Worm (Caenorhabditis elegans) whole organism, L2 larva: ENCODE data around the gene mel-46.
"Not testable (repeated sequence)": the region's sequence is repeated elsewhere in the genome, so short reads cannot be mapped to it uniquely, and the experiment has no call there.

ENCODE experiments used
- C34F6.9 ChIP-seq: fragments of 150-350 bp; optimal IDR thresholded peaks from 2 replicates; lab custom pipeline; 2014; ENCODE audit warnings: missing biosample characterization, missing genetic modification characterization
- F13H6.1 ChIP-seq: sonication (generic microtip); optimal IDR thresholded peaks from 2 replicates; lab custom pipeline; 2016; ENCODE audit warnings: missing genetic modification characterization, missing compliant biosample characterization
- alr-1 ChIP-seq: fragments of 150-350 bp; optimal IDR thresholded peaks from 2 replicates; lab custom pipeline; 2014; ENCODE audit warnings: missing biosample characterization, missing genetic modification characterization
- aly-2 ChIP-seq: fragments of 150-350 bp; optimal IDR thresholded peaks from 2 replicates; lab custom pipeline; 2014; ENCODE audit warnings: missing biosample characterization, missing genetic modification characterization
- ama-1 ChIP-seq: fragments of 150-350 bp; optimal IDR thresholded peaks from 2 replicates; lab custom pipeline; 2018; ENCODE audit warnings: inconsistent platforms
- blmp-1 ChIP-seq: sonication (generic microtip); optimal IDR thresholded peaks from 2 replicates; lab custom pipeline; 2017; ENCODE audit warnings: missing genetic modification characterization, mild to moderate bottlenecking, missing compliant biosample characterization, antibody characterized with exemption, moderate library complexity; ENCODE audit not compliant: insufficient read depth
- ceh-16 ChIP-seq: fragments of 150-350 bp; optimal IDR thresholded peaks from 2 replicates; lab custom pipeline; 2014; ENCODE audit warnings: missing biosample characterization, missing genetic modification characterization
- crh-2 ChIP-seq: sonication (generic microtip); optimal IDR thresholded peaks from 2 replicates; lab custom pipeline; 2017; ENCODE audit warnings: missing biosample characterization, missing genetic modification characterization
- dmd-4 ChIP-seq: sonication (generic microtip); optimal IDR thresholded peaks from 2 replicates; lab custom pipeline; 2017; ENCODE audit warnings: missing biosample characterization, missing genetic modification characterization
- elt-1 ChIP-seq: fragments of 150-350 bp; optimal IDR thresholded peaks from 2 replicates; lab custom pipeline; 2014; ENCODE audit warnings: missing biosample characterization, missing genetic modification characterization
- elt-3 ChIP-seq: sonication (generic microtip); optimal IDR thresholded peaks from 2 replicates; lab custom pipeline; 2017; ENCODE audit warnings: missing biosample characterization, missing genetic modification characterization
- fos-1 ChIP-seq: fragments of 150-350 bp; optimal IDR thresholded peaks from 2 replicates; lab custom pipeline; 2014; ENCODE audit warnings: missing biosample characterization, missing genetic modification characterization
- gmeb-1 ChIP-seq: fragments of 150-350 bp; optimal IDR thresholded peaks from 2 replicates; lab custom pipeline; 2014; ENCODE audit warnings: missing biosample characterization, missing genetic modification characterization
- lin-11 ChIP-seq: fragments of 150-350 bp; sonication (generic microtip); optimal IDR thresholded peaks from 2 replicates; lab custom pipeline; 2014; ENCODE audit warnings: missing biosample characterization, missing genetic modification characterization, inconsistent platforms, mixed read lengths
- lin-13 ChIP-seq: fragments of 150-350 bp; optimal IDR thresholded peaks from 2 replicates; lab custom pipeline; 2014; ENCODE audit warnings: missing biosample characterization, missing genetic modification reagents, missing genetic modification characterization
- lin-39 ChIP-seq: fragments of 150-350 bp; optimal IDR thresholded peaks from 2 replicates; lab custom pipeline; 2014; ENCODE audit warnings: missing biosample characterization, missing genetic modification reagents, missing genetic modification characterization
- lsy-2 ChIP-seq, 2 experiments: fragments of 150-350 bp in 1 of 2; sonication (generic microtip) in 1 of 2; optimal IDR thresholded peaks; 2 replicates each; lab custom pipeline; 2014 to 2017; ENCODE audit warnings: missing biosample characterization in 2 of 2, missing genetic modification characterization in 2 of 2
- mdl-1 ChIP-seq, 2 experiments: fragments of 150-350 bp in 1 of 2; sonication (generic microtip) in 1 of 2; optimal IDR thresholded peaks; 2 replicates each; lab custom pipeline; 2017; ENCODE audit warnings: missing biosample characterization in 2 of 2, missing genetic modification characterization in 2 of 2
- nhr-10 ChIP-seq: sonication (generic microtip); optimal IDR thresholded peaks from 2 replicates; lab custom pipeline; 2017; ENCODE audit warnings: missing biosample characterization, missing genetic modification characterization
- nhr-11 ChIP-seq: fragments of 150-350 bp; optimal IDR thresholded peaks from 2 replicates; lab custom pipeline; 2014; ENCODE audit warnings: missing biosample characterization, missing genetic modification characterization
- nhr-12 ChIP-seq: fragments of 150-350 bp; optimal IDR thresholded peaks from 2 replicates; lab custom pipeline; 2014; ENCODE audit warnings: missing biosample characterization, missing genetic modification characterization
- nhr-129 ChIP-seq: fragments of 150-350 bp; optimal IDR thresholded peaks from 2 replicates; lab custom pipeline; 2014; ENCODE audit warnings: missing biosample characterization, missing genetic modification characterization
- nhr-21 ChIP-seq: fragments of 150-350 bp; optimal IDR thresholded peaks from 2 replicates; lab custom pipeline; 2014; ENCODE audit warnings: missing biosample characterization, missing genetic modification characterization
- nhr-25 ChIP-seq: fragments of 150-350 bp; sonication (generic microtip); optimal IDR thresholded peaks from 3 replicates; lab custom pipeline; 2014; ENCODE audit warnings: missing biosample characterization, missing genetic modification characterization
- nhr-6 ChIP-seq: fragments of 150-350 bp; optimal IDR thresholded peaks from 2 replicates; lab custom pipeline; 2014; ENCODE audit warnings: missing biosample characterization, missing genetic modification characterization
- nhr-77 ChIP-seq: fragments of 150-350 bp; optimal IDR thresholded peaks from 2 replicates; lab custom pipeline; 2014; ENCODE audit warnings: missing biosample characterization, missing genetic modification characterization
- sem-4 ChIP-seq: fragments of 150-350 bp; optimal IDR thresholded peaks from 2 replicates; lab custom pipeline; 2014; ENCODE audit warnings: missing biosample characterization, missing genetic modification reagents, missing genetic modification characterization
- skn-1 ChIP-seq: sonication (generic microtip); optimal IDR thresholded peaks from 2 replicates; lab custom pipeline; 2017; ENCODE audit warnings: missing biosample characterization, missing genetic modification characterization
- sma-3 ChIP-seq: sonication (generic microtip); optimal IDR thresholded peaks from 2 replicates; lab custom pipeline; 2016; ENCODE audit warnings: missing genetic modification reagents, missing genetic modification characterization, missing compliant biosample characterization
- snpc-4 ChIP-seq: fragments of 150-350 bp; optimal IDR thresholded peaks from 2 replicates; lab custom pipeline; 2014; ENCODE audit warnings: missing biosample characterization, missing genetic modification characterization
- unc-55 ChIP-seq: fragments of 150-350 bp; sonication (generic microtip); optimal IDR thresholded peaks from 3 replicates; lab custom pipeline; 2014; ENCODE audit warnings: missing biosample characterization, missing genetic modification reagents, missing genetic modification characterization
- zag-1 ChIP-seq: fragments of 150-350 bp; optimal IDR thresholded peaks from 2 replicates; lab custom pipeline; 2014; ENCODE audit warnings: missing biosample characterization, missing genetic modification characterization
- ztf-1 ChIP-seq: fragments of 200-800 bp; sonication (Bioruptor generic); conservative IDR thresholded peaks from 2 replicates; pipeline ENCODE4 v1.3.6; 2022; ENCODE audit warnings: missing genetic modification characterization, missing compliant biosample characterization
- ztf-11 ChIP-seq: sonication (generic microtip); optimal IDR thresholded peaks from 2 replicates; lab custom pipeline; 2017; ENCODE audit warnings: missing biosample characterization, missing genetic modification characterization

The mel-46 gene

DNA sequence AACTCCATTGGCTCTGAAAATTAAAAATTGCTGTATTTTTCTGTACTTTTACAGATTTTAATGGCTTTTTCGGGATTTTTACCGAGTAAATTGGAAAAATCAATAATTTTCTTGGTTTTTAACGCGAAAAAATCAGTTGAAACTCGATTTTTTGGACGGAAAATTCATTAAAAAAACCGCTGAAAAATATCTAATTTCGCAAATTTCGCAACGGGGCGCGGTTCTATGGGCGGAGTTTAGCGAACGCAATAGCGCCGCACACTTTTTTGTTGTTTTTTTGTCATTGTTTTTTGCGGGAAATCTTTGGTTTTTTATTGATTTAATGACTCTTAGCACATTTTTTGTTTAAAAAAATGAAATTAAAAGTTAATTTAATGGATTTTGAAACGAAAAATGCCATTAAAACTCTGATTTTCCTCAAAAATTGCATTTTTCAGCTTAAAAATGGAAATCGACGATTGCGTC lies at the start of gene mel-46, which contains the start of gene lsy-13:
Gene mel-46 (minus strand): TSS at position 51 of the 465 bp plus-strand sequence.
Gene lsy-13 (plus strand): TSS at position 440 of the 465 bp plus-strand sequence.
- no peak for TF ChIP-seq ceh-16
- TF ChIP-seq crh-2 (tag; lab: Kevin White, UChicago), result peak; percentile 13
- peak; percentile 15 for TF ChIP-seq lin-11
- TF ChIP-seq snpc-4 (tag; lab: Kevin White, UChicago), result no peak
- peak; percentile 38 for TF ChIP-seq gmeb-1 (tag; lab: Kevin White, UChicago)
- peak; percentile 23 for TF ChIP-seq sem-4
- TF ChIP-seq nhr-25 (tag; lab: Kevin White, UChicago), result peak; percentile 48
- TF ChIP-seq lsy-2 (tag; optimal IDR thresholded peaks at IDR 0.05; lab: Kevin White, UChicago), result peak; percentile 28 to 62
- peak; percentile 15 for TF ChIP-seq F13H6.1 (tag; lab: Kevin White, UChicago)
- TF ChIP-seq C34F6.9, result peak; percentile 62
- TF ChIP-seq nhr-129 (tag; lab: Kevin White, UChicago), result peak; percentile 35
- TF ChIP-seq sma-3 (GFP tag; lab: Kevin White, UChicago), result peak; percentile 43
- TF ChIP-seq nhr-10 (tag; lab: Kevin White, UChicago), result no peak
- no peak for TF ChIP-seq nhr-77
- peak; percentile 52 for TF ChIP-seq lin-13
- TF ChIP-seq fos-1 (tag; lab: Kevin White, UChicago), result no peak
- peak; percentile 77 for TF ChIP-seq unc-55 (GFP tag; lab: Kevin White, UChicago)
- no peak for TF ChIP-seq aly-2 (tag; lab: Kevin White, UChicago)

DNA sequence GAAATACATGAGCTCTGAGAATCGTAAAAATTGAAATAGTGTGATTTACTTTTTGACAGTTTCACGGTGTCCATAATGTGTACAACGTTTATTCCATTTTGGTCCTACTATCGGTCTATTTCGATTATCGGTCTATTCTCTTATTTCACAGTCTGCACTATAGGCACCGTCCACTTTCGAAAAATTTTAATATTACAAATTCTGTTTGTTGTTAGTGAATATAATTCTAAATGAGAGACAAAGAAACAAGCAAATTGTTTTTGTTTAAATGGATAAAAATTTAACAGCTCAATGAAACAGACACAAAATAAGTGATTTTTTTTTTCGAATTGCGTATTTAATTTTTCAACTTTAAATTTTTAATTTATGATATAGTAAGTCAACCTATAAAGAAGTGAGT lies 34.9 kb upstream of the mel-46 start:
- no peak for TF ChIP-seq nhr-25 (tag; lab: Kevin White, UChicago)
- no peak for TF ChIP-seq blmp-1
- TF ChIP-seq crh-2 (tag; lab: Kevin White, UChicago), result no peak
- TF ChIP-seq zag-1, result no peak
- TF ChIP-seq nhr-77, result no peak
- no peak for TF ChIP-seq unc-55 (GFP tag; lab: Kevin White, UChicago)
- no peak for TF ChIP-seq lin-39 (tag; lab: Kevin White, UChicago)
- no peak for TF ChIP-seq ama-1 (lab: Kevin White, UChicago)
- no peak for TF ChIP-seq nhr-11
- no peak for TF ChIP-seq nhr-6

DNA sequence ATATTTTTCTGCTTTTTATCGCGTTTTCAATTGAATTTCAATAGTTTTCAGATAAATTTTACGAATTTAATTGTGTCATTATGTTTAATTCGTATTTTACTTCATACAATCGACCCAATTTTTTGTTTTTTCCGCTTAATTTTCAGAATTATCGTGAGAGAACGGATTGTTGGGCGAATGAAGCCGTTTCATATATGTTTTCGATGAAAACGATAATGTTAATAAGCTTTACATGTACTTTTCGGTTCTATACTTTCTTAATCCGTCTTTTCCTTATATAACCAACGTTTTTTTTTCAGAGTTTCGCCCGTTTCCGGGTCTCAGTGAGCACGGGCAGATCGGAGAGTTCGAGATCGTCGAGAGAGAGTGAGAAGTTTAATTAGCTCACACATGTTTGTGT lies 32.0 kb upstream of the mel-46 start, which contains the start of gene T06A10.2:
Gene T06A10.2 (plus strand): TSS at position 301 of the 400 bp plus-strand sequence.
- not testable (repeated sequence) for TF ChIP-seq alr-1 (tag; lab: Kevin White, UChicago); nhr-12 (tag; lab: Kevin White, UChicago); nhr-11

DNA sequence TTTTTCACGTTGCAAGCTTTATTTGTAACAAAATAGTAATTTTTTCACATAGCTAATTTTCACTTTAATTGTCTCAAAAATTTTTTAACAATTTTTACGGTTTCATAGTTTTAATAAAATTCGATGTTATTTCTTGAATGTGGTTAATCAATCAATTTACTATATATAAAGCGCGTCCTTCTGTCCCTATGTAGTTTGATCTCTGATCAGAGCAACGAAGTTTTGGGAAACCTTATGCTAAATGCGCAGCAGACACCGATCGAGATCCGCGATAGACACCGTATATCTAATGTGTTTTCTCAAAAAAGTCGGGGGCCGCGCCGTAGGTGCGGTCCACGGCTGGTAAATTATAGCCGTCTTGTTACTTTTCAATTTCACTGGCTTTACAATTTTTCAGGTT lies 25.3 kb upstream of the mel-46 start:
- no peak for TF ChIP-seq sem-4
- TF ChIP-seq skn-1 (tag; lab: Kevin White, UChicago), result no peak
- TF ChIP-seq dmd-4 (tag; lab: Kevin White, UChicago), result no peak
- TF ChIP-seq zag-1, result no peak
- no peak for TF ChIP-seq nhr-21 (tag; lab: Kevin White, UChicago)
- no peak for TF ChIP-seq nhr-25 (tag; lab: Kevin White, UChicago)
- TF ChIP-seq aly-2 (tag; lab: Kevin White, UChicago), result no peak
- no peak for TF ChIP-seq nhr-11
- TF ChIP-seq gmeb-1 (tag; lab: Kevin White, UChicago), result no peak
- TF ChIP-seq lin-11, result no peak

DNA sequence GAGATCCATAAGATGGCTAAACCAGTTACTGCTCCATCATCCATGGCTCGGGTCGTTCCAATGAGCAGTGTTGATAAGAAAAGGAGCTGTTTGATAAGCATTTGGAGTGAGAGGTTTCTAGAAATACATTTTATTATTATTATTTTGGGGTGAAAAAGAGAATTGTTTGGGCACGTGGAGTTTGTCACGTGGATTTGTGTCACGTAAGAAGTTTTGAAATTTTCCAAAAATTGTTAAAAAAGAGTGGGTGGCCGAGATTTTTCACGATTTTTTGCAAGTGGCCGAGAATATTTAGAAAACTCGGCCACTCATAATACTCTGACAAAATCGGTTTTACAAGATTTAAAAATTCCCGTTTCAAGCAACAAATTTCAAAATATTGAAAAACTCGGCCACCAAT lies 5.6 kb upstream of the mel-46 start, which contains the start of gene T06A10.106:
Gene T06A10.106 (minus strand): TSS at position 101 of the 400 bp plus-strand sequence.
- TF ChIP-seq fos-1 (tag; lab: Kevin White, UChicago) (no peak), nhr-12 (tag; lab: Kevin White, UChicago) (no peak), mdl-1 (tag; optimal IDR thresholded peaks at IDR 0.05; lab: Kevin White, UChicago) (no peak), nhr-25 (tag; lab: Kevin White, UChicago) (no peak), sma-3 (GFP tag; lab: Kevin White, UChicago) (no peak), F13H6.1 (tag; lab: Kevin White, UChicago) (no peak), ztf-11 (tag; lab: Kevin White, UChicago) (no peak), lsy-2 (tag; optimal IDR thresholded peaks at IDR 0.05; lab: Kevin White, UChicago) (no peak), alr-1 (tag; lab: Kevin White, UChicago) (no peak), gmeb-1 (tag; lab: Kevin White, UChicago) (no peak), skn-1 (tag; lab: Kevin White, UChicago) (no peak), elt-1 (no peak), lin-13 (no peak), ztf-1 (GFP tag; lab: Robert Waterston, UW) (no peak), sem-4 (no peak), blmp-1 (no peak), zag-1 (no peak), nhr-11 (no peak), elt-3 (tag; lab: Kevin White, UChicago) (no peak), ama-1 (lab: Kevin White, UChicago) (no peak)
